Worm (Caenorhabditis elegans): ENCODE results near the gene R13H4.2.

DNA sequence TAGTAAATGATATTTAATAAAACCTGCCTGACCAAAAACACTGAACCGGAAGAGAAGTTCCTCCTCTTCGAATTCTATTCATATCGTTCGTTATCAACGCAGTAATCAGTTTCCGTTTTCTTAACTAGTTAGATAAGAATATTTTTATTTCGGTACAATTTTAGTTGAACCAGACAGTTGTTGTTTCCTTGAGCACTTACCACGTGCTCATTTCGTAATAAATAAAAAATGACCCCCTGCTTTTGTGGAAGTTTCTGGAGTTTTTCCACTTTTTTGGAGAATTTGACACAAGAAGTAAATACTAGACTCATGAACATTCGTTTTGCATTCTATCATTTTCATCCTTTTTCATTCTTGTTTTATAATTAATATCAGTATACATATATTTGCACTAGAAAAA is 17.5 kb downstream of the R13H4.2 start:
- TF ChIP-seq dao-5 (tag; optimal IDR thresholded peaks at IDR 0.05): no peak
- no peak for TF ChIP-seq him-1 (tag; optimal IDR thresholded peaks at IDR 0.05)
